Fruit fly (Drosophila melanogaster) whole organism, embryonic: ENCODE measurements around the gene CG7156.

Experiments
- Asciz ChIP-seq: fragments of 200-800 bp; sonication (Bioruptor generic); optimal IDR thresholded peaks from 2 replicates; lab custom pipeline; 2017; ENCODE audit warnings: missing biosample characterization, mild to moderate bottlenecking, missing genetic modification characterization, missing genetic modification reagents
- B-H1 ChIP-seq: fragments of 200-800 bp; sonication (Bioruptor generic); IDR thresholded peaks from 3 replicates; pipeline ENCODE4 v1.3.6; 2022; ENCODE audit warnings: missing biosample characterization, missing genetic modification characterization
- CG10321 ChIP-seq: fragments of 200-800 bp; sonication (Bioruptor generic); IDR thresholded peaks from 2 replicates; pipeline ENCODE4 v1.3.6; 2022; ENCODE audit warnings: missing biosample characterization, missing genetic modification characterization
- CG10366 ChIP-seq: fragments of 200-800 bp; sonication (Bioruptor generic); IDR thresholded peaks from 2 replicates; pipeline ENCODE4 v1.3.6; 2022; ENCODE audit warnings: missing biosample characterization, missing genetic modification characterization
- CG12659 ChIP-seq: fragments of 200-800 bp; sonication (Bioruptor generic); optimal IDR thresholded peaks from 3 replicates; lab custom pipeline; 2017; ENCODE audit warnings: mild to moderate bottlenecking, missing biosample characterization, missing genetic modification reagents, missing genetic modification characterization
- CG13894 ChIP-seq: fragments of 200-800 bp; sonication (Bioruptor generic); optimal IDR thresholded peaks from 3 replicates; lab custom pipeline; 2018; ENCODE audit warnings: missing biosample characterization, mild to moderate bottlenecking, missing genetic modification characterization, moderate library complexity
- CG14667 ChIP-seq: fragments of 200-800 bp; sonication (Bioruptor generic); IDR thresholded peaks from 2 replicates; pipeline ENCODE4 v1.3.6; 2022; ENCODE audit warnings: missing biosample characterization, missing genetic modification characterization
- CG15479 ChIP-seq: fragments of 200-800 bp; sonication (Bioruptor generic); optimal IDR thresholded peaks from 3 replicates; lab custom pipeline; 2019; ENCODE audit warnings: missing biosample characterization, mild to moderate bottlenecking, missing genetic modification characterization, moderate library complexity
- CG1603 ChIP-seq: fragments of 200-800 bp; sonication (Bioruptor generic); optimal IDR thresholded peaks from 2 replicates; lab custom pipeline; 2019; ENCODE audit warnings: missing biosample characterization, mild to moderate bottlenecking, missing genetic modification characterization, moderate library complexity
- CG1647 ChIP-seq: fragments of 200-800 bp; sonication (Bioruptor generic); optimal IDR thresholded peaks from 3 replicates; lab custom pipeline; 2016; ENCODE audit warnings: missing biosample characterization, missing genetic modification characterization
- CG3065 ChIP-seq: fragments of 200-800 bp; sonication (Bioruptor generic); optimal IDR thresholded peaks from 2 replicates; lab custom pipeline; 2016; ENCODE audit warnings: missing biosample characterization, missing genetic modification characterization
- CG34224 ChIP-seq: fragments of 200-800 bp; sonication (Bioruptor generic); IDR thresholded peaks from 3 replicates; pipeline ENCODE4 v1.3.6; 2022; ENCODE audit warnings: missing biosample characterization, missing genetic modification characterization; ENCODE audit not compliant: partially characterized antibody
- CG43689 ChIP-seq: fragments of 200-800 bp; sonication (Bioruptor generic); IDR thresholded peaks from 2 replicates; pipeline ENCODE4 v1.3.6; 2022; ENCODE audit warnings: missing biosample characterization, missing genetic modification characterization
- CG6689 ChIP-seq: fragments of 200-800 bp; sonication (Bioruptor generic); IDR thresholded peaks from 2 replicates; pipeline ENCODE4 v1.3.6; 2022; ENCODE audit warnings: missing biosample characterization, missing genetic modification characterization
- CG9609 ChIP-seq: fragments of 200-800 bp; sonication (Bioruptor generic); optimal IDR thresholded peaks from 3 replicates; lab custom pipeline; 2016; ENCODE audit warnings: missing biosample characterization, missing genetic modification characterization
- CG9797 ChIP-seq: fragments of 200-800 bp; sonication (Bioruptor generic); optimal IDR thresholded peaks from 3 replicates; lab custom pipeline; 2018; ENCODE audit warnings: missing biosample characterization, mild to moderate bottlenecking, missing genetic modification characterization
- CTCF ChIP-seq: fragments of 200-800 bp; sonication (Bioruptor generic); optimal IDR thresholded peaks from 2 replicates; lab custom pipeline; 2017; ENCODE audit warnings: missing biosample characterization, mild to moderate bottlenecking, missing genetic modification characterization, moderate library complexity
- Doc3 ChIP-seq: fragments of 200-800 bp; sonication (Bioruptor generic); IDR thresholded peaks from 3 replicates; pipeline ENCODE4 v1.3.6; 2022; ENCODE audit warnings: missing biosample characterization, missing genetic modification characterization; ENCODE audit not compliant: partially characterized antibody
- NfI ChIP-seq: fragments of 200-800 bp; sonication (Bioruptor generic); optimal IDR thresholded peaks from 3 replicates; lab custom pipeline; 2018; ENCODE audit warnings: missing biosample characterization, mild to moderate bottlenecking, missing genetic modification characterization, moderate library complexity
- Pdp1 ChIP-seq, 2 experiments: fragments of 200-800 bp; sonication (Bioruptor generic); optimal IDR thresholded peaks; 3 replicates each; lab custom pipeline; 2016; ENCODE audit warnings: missing biosample characterization in 2 of 2, missing genetic modification characterization in 2 of 2, mild to moderate bottlenecking in 1 of 2, moderate library complexity in 1 of 2
- Spps ChIP-seq: fragments of 200-800 bp; sonication (Bioruptor generic); optimal IDR thresholded peaks from 2 replicates; lab custom pipeline; 2018; ENCODE audit warnings: missing biosample characterization, mild to moderate bottlenecking, missing genetic modification characterization
- Sry-δ ChIP-seq: fragments of 200-800 bp; sonication (Bioruptor generic); optimal IDR thresholded peaks from 2 replicates; lab custom pipeline; 2016; ENCODE audit warnings: missing biosample characterization, missing genetic modification characterization
- Vsx1 ChIP-seq: fragments of 200-800 bp; sonication (Bioruptor generic); optimal IDR thresholded peaks from 2 replicates; lab custom pipeline; 2017; ENCODE audit warnings: missing biosample characterization, mild to moderate bottlenecking, missing genetic modification characterization, missing genetic modification reagents
- amos ChIP-seq: fragments of 200-800 bp; sonication (Bioruptor generic); IDR thresholded peaks from 2 replicates; pipeline ENCODE4 v1.3.6; 2022; ENCODE audit warnings: missing biosample characterization, missing genetic modification characterization; ENCODE audit not compliant: partially characterized antibody
- bcd ChIP-seq: fragments of 200-800 bp; sonication (Bioruptor generic); optimal IDR thresholded peaks from 2 replicates; lab custom pipeline; 2017; ENCODE audit warnings: missing biosample characterization, mild to moderate bottlenecking, missing genetic modification characterization
- chif ChIP-seq, 2 experiments: fragments of 200-800 bp; sonication (Bioruptor generic); optimal IDR thresholded peaks; 3 replicates each; lab custom pipeline; 2016; ENCODE audit warnings: missing biosample characterization in 2 of 2, missing genetic modification characterization in 2 of 2
- chinmo ChIP-seq: fragments of 200-800 bp; sonication (Bioruptor generic); IDR thresholded peaks from 4 replicates; pipeline ENCODE4 v1.3.6; 2022; ENCODE audit warnings: missing biosample characterization, missing genetic modification characterization; ENCODE audit not compliant: partially characterized antibody
- cwo ChIP-seq: fragments of 200-800 bp; sonication (Bioruptor generic); optimal IDR thresholded peaks from 3 replicates; lab custom pipeline; 2017; ENCODE audit warnings: missing biosample characterization, missing genetic modification characterization, mild to moderate bottlenecking, moderate library complexity, missing genetic modification reagents
- da ChIP-seq: fragments of 200-800 bp; sonication (Bioruptor generic); optimal IDR thresholded peaks from 2 replicates; lab custom pipeline; 2016; ENCODE audit warnings: missing biosample characterization, missing genetic modification characterization
- dysf ChIP-seq: fragments of 200-800 bp; sonication (Bioruptor generic); IDR thresholded peaks from 3 replicates; pipeline ENCODE4 v1.3.6; 2022; ENCODE audit warnings: missing biosample characterization, missing genetic modification characterization
- esg ChIP-seq: fragments of 200-800 bp; sonication (Bioruptor generic); conservative IDR thresholded peaks from 2 replicates; pipeline ENCODE4 v1.3.6; 2022; ENCODE audit warnings: missing biosample characterization, missing genetic modification characterization
- ewg ChIP-seq: fragments of 200-800 bp; sonication (Bioruptor generic); optimal IDR thresholded peaks from 3 replicates; lab custom pipeline; 2017; ENCODE audit warnings: mild to moderate bottlenecking, missing biosample characterization, missing genetic modification reagents, missing genetic modification characterization
- exex ChIP-seq: fragments of 200-800 bp; sonication (Bioruptor generic); optimal IDR thresholded peaks from 4 replicates; lab custom pipeline; 2018; ENCODE audit warnings: missing biosample characterization, mild to moderate bottlenecking, missing genetic modification characterization, moderate library complexity
- gce ChIP-seq: fragments of 200-800 bp; sonication (Bioruptor generic); IDR thresholded peaks from 3 replicates; pipeline ENCODE4 v1.3.6; 2022; ENCODE audit warnings: missing biosample characterization, missing genetic modification characterization
- grau ChIP-seq: fragments of 200-800 bp; optimal IDR thresholded peaks from 3 replicates; lab custom pipeline; 2019; ENCODE audit warnings: missing biosample characterization, mild to moderate bottlenecking, missing genetic modification characterization, moderate library complexity
- gsb ChIP-seq: fragments of 200-800 bp; sonication (Bioruptor generic); IDR thresholded peaks from 2 replicates; pipeline ENCODE4 v1.3.6; 2022; ENCODE audit warnings: missing biosample characterization, missing genetic modification characterization
- hbn ChIP-seq: fragments of 200-800 bp; sonication (Bioruptor generic); IDR thresholded peaks from 2 replicates; pipeline ENCODE4 v1.3.6; 2022; ENCODE audit warnings: missing biosample characterization, missing genetic modification characterization; ENCODE audit not compliant: partially characterized antibody
- ind ChIP-seq: fragments of 200-800 bp; sonication (Bioruptor generic); optimal IDR thresholded peaks from 3 replicates; lab custom pipeline; 2016; ENCODE audit warnings: missing biosample characterization, missing genetic modification characterization
- insv ChIP-seq, 2 experiments: fragments of 200-800 bp; sonication (Bioruptor generic); optimal IDR thresholded peaks; 3 replicates each; lab custom pipeline; 2016 to 2018; ENCODE audit warnings: missing biosample characterization in 2 of 2, missing genetic modification characterization in 2 of 2
- inv ChIP-seq: fragments of 200-800 bp; sonication (Bioruptor generic); IDR thresholded peaks from 2 replicates; pipeline ENCODE4 v1.3.6; 2022; ENCODE audit warnings: missing biosample characterization, missing genetic modification characterization; ENCODE audit not compliant: partially characterized antibody
- lbe ChIP-seq: fragments of 200-800 bp; sonication (Bioruptor generic); optimal IDR thresholded peaks from 2 replicates; lab custom pipeline; 2016; ENCODE audit warnings: missing biosample characterization, mild to moderate bottlenecking, missing genetic modification characterization
- luna ChIP-seq: fragments of 200-800 bp; sonication (Bioruptor generic); optimal IDR thresholded peaks from 2 replicates; lab custom pipeline; 2016; ENCODE audit warnings: missing biosample characterization, missing genetic modification characterization
- mirr ChIP-seq: fragments of 200-800 bp; sonication (Bioruptor generic); optimal IDR thresholded peaks from 3 replicates; lab custom pipeline; 2018; ENCODE audit warnings: missing biosample characterization, mild to moderate bottlenecking, missing genetic modification characterization
- pho ChIP-seq: fragments of 200-800 bp; sonication (Bioruptor generic); optimal IDR thresholded peaks from 2 replicates; lab custom pipeline; 2016; ENCODE audit warnings: missing biosample characterization, missing genetic modification characterization
- repo ChIP-seq: fragments of 200-800 bp; sonication (Bioruptor generic); optimal IDR thresholded peaks from 2 replicates; lab custom pipeline; 2016; ENCODE audit warnings: missing biosample characterization, missing genetic modification characterization
- sna ChIP-seq: fragments of 200-800 bp; sonication (Bioruptor generic); IDR thresholded peaks from 2 replicates; pipeline ENCODE4 v1.3.6; 2022; ENCODE audit warnings: missing biosample characterization, missing genetic modification characterization; ENCODE audit not compliant: partially characterized antibody
- sug ChIP-seq: fragments of 200-800 bp; optimal IDR thresholded peaks from 2 replicates; lab custom pipeline; 2019; ENCODE audit warnings: missing biosample characterization, mild to moderate bottlenecking, missing genetic modification characterization, moderate library complexity
- vfl ChIP-seq: fragments of 200-800 bp; sonication (Bioruptor generic); optimal IDR thresholded peaks from 2 replicates; lab custom pipeline; 2016; ENCODE audit warnings: missing biosample characterization, missing genetic modification characterization
- vvl ChIP-seq: fragments of 200-800 bp; sonication (Bioruptor generic); IDR thresholded peaks from 2 replicates; pipeline ENCODE4 v1.3.6; 2022; ENCODE audit warnings: missing biosample characterization, missing genetic modification characterization
- zfh1 ChIP-seq: fragments of 200-800 bp; sonication (Bioruptor generic); IDR thresholded peaks from 3 replicates; pipeline ENCODE4 v1.3.6; 2022; ENCODE audit warnings: missing biosample characterization, missing genetic modification characterization

The CG7156 gene

DNA sequence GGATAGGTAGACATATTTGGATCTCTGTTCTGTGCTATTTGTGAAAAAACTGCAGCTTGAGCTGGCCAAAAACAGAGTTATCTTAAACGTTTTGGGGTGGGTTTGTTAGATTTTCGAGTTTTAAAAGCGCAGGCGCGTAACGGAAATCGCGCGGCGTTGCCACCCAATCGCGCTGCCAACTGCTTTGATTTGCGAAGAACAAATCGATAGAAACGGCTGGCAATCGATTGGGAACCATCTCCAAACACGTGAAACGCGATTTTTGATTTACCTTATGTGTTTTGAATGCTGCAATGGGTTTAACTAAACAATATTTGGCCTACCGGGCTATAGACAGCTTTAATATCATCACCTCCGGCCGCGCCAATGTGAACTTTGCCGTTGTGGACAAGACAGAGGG lies 41.5 kb upstream of the CG7156 start, which contains the start of the genes CG14312 and CG8064 (continued):
- TF ChIP-seq CG1647 = no peak
- TF ChIP-seq amos (GFP tag; lab: Robert Waterston, UW) = peak; percentile 80
- 0 out of 2 replicates have a peak, but pooled peaks have one; percentile 25 for TF ChIP-seq vvl (GFP tag; lab: Robert Waterston, UW)
- no peak for TF ChIP-seq ind (GFP tag; lab: Kevin White, UChicago)
- no peak for TF ChIP-seq CG1603 (tag; lab: Kevin White, UChicago)
- peak; percentile 65 for TF ChIP-seq hbn (GFP tag; lab: Robert Waterston, UW)
- 0 out of 3 replicates have a peak, but pooled peaks have one; percentile 15 for TF ChIP-seq zfh1 (GFP tag; lab: Robert Waterston, UW)
- TF ChIP-seq gce (GFP tag; lab: Robert Waterston, UW) = no peak
- no peak for TF ChIP-seq vfl (GFP tag; lab: Kevin White, UChicago)
- peak; percentile 21; the same call in 1 of the 3 replicates for TF ChIP-seq Doc3 (GFP tag; lab: Robert Waterston, UW)
- peak; percentile 100 for TF ChIP-seq ewg
- no peak for TF ChIP-seq da (GFP tag; lab: Kevin White, UChicago)
- TF ChIP-seq dysf = no peak
- peak; percentile 94 for TF ChIP-seq Sry-δ (GFP tag; lab: Kevin White, UChicago)
- no peak for TF ChIP-seq CG6689 (GFP tag; lab: Robert Waterston, UW)
- no peak for TF ChIP-seq luna (GFP tag; lab: Kevin White, UChicago)
- TF ChIP-seq CG34224 (GFP tag; lab: Robert Waterston, UW) = peak; percentile 46; the same call in 1 of the 3 replicates
- no peak for TF ChIP-seq Asciz (GFP tag; lab: Kevin White, UChicago)
- no peak for TF ChIP-seq repo (GFP tag; lab: Kevin White, UChicago)
- no peak for TF ChIP-seq chif (GFP tag; optimal IDR thresholded peaks at IDR 0.05; lab: Kevin White, UChicago)
- no peak for TF ChIP-seq esg (GFP tag; lab: Robert Waterston, UW)
- no peak for TF ChIP-seq insv (GFP tag; optimal IDR thresholded peaks at IDR 0.05; lab: Kevin White, UChicago)
- TF ChIP-seq pho (GFP tag; lab: Kevin White, UChicago) = no peak
- TF ChIP-seq gsb (GFP tag; lab: Robert Waterston, UW) = no peak
- TF ChIP-seq CG9609 (GFP tag; lab: Kevin White, UChicago) = no peak
- TF ChIP-seq CG9797 = peak; percentile 18
- TF ChIP-seq Vsx1 = no peak
- no peak for TF ChIP-seq lbe (GFP tag; lab: Kevin White, UChicago)
- no peak for TF ChIP-seq CG14667 (GFP tag; lab: Robert Waterston, UW)
- TF ChIP-seq NfI (GFP tag; lab: Kevin White, UChicago) = no peak
- no peak for TF ChIP-seq CG10321 (GFP tag; lab: Robert Waterston, UW)
- no peak for TF ChIP-seq grau (tag; lab: Kevin White, UChicago)
- TF ChIP-seq CG12659 (GFP tag; lab: Kevin White, UChicago) = peak; percentile 47
- TF ChIP-seq CG43689 = no peak
- TF ChIP-seq CG10366 (GFP tag; lab: Robert Waterston, UW) = no peak
- no peak for TF ChIP-seq Spps (tag; lab: Kevin White, UChicago)

DNA sequence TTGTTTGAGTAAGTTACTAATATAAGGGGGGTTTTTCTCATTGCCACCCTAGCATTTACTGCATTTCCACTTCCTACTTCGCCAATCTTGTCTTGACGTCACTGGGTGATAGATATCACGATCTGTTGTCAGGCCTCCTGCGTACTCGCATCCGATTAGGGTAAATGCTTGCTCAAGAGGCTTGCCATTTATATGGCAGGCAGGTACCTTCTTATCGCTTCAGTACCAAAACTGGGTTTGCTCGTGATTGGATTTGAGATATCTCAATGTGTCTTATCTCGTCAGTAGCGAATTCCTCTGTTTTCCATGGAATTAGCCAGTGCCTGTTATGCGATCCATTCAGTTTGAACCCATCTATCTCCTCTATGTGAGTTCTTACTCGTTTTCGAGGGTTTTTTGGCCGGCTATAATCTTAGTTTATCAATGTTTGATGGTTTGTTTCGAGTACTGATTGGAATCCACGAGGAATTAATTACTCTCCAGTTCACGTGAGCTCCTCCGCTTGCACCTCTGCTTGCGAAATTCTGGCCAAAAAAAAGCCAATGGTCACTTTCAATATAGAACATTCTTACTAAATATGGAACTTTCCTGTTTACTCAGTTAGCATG lies 39.0 kb upstream of the CG7156 start:
- TF ChIP-seq CG13894 (tag; lab: Kevin White, UChicago) = no peak
- no peak for TF ChIP-seq CTCF
- TF ChIP-seq CG3065 = no peak
- TF ChIP-seq chinmo (GFP tag; lab: Robert Waterston, UW) = 0 out of 4 replicates have a peak, but pooled peaks have one; percentile 11
- peak; percentile 99 for TF ChIP-seq CG15479 (GFP tag; lab: Kevin White, UChicago)
- peak; percentile 26 for TF ChIP-seq mirr (GFP tag; lab: Kevin White, UChicago)
- peak in 1 of 2 experiments; percentile 14 for TF ChIP-seq Pdp1 (GFP tag; optimal IDR thresholded peaks at IDR 0.05; lab: Kevin White, UChicago)
- peak; percentile 66 for TF ChIP-seq exex (tag; lab: Kevin White, UChicago)
- TF ChIP-seq cwo = peak; percentile 71
- TF ChIP-seq sna (GFP tag; lab: Robert Waterston, UW) = no peak
- TF ChIP-seq inv = no peak
- TF ChIP-seq zfh1 (GFP tag; lab: Robert Waterston, UW) = no peak
- TF ChIP-seq bcd (GFP tag; lab: Kevin White, UChicago) = no peak
- TF ChIP-seq sug = peak; percentile 72
- TF ChIP-seq B-H1 (GFP tag; lab: Robert Waterston, UW) = no peak
